Fruit fly (Drosophila melanogaster): ENCODE measurements around the gene p.

Gene p

DNA sequence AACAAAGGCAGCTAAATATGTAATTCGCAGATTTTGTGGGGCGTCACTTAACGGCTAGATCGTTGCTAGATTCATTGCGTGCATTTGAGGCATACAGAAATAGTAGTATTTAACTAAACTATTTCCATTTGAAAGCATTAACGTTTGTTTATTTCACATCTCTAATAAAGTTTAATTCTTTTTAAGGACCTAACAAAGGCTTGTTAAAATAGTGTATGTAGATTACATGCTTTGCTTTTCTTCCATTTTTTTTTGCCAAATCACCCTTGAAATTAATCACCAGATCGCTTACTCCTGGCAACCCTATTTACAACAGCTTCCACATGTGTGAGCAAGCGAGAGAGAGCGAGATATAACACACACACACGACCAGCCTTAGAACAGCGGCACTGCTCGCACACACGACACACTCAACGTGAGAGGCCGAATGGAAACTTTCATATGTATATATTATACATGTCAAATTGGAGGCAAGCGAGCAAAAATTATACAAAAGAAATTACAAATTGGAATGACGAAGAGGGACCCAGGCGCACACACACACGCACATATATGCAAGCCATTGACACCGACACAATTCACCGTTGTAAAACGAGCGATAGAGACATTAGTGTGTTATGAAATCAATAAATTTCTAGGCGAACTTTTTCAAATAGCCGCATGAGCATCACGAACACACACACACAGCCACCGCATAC, 11.1 kb downstream of the p start (continued):
- TF ChIP-seq Ets97D (GFP tag; optimal IDR thresholded peaks at IDR 0.05) (peak; percentile 20), dmrt11E (tag; optimal IDR thresholded peaks at IDR 0.05) (peak; percentile 11), CG12071 (GFP tag; optimal IDR thresholded peaks at IDR 0.05) (no peak), Drgx (GFP tag; IDR thresholded peaks at IDR 0.05) (peak; percentile 63), dan (GFP tag; IDR thresholded peaks at IDR 0.05) (no peak), CG8359 (GFP tag; optimal IDR thresholded peaks at IDR 0.05; ENCODE audit: borderline replicate concordance) (no peak), Gsc (GFP tag; IDR thresholded peaks at IDR 0.05) (no peak), H2.0 (GFP tag; IDR thresholded peaks at IDR 0.05) (no peak), ind (GFP tag; optimal IDR thresholded peaks at IDR 0.05) (peak; percentile 23), CG9437 (GFP tag; optimal IDR thresholded peaks at IDR 0.05) (peak; percentile 3), CG14667 (GFP tag; IDR thresholded peaks at IDR 0.05) (peak; percentile 27; the same call in 1 of the 2 replicates), HHEX (GFP tag; optimal IDR thresholded peaks at IDR 0.05) (peak; percentile 69), seq (GFP tag; IDR thresholded peaks at IDR 0.05) (peak; percentile 58; the same call in 1 of the 2 replicates), sob (GFP tag; IDR thresholded peaks at IDR 0.05) (peak; percentile 44), CG11456 (GFP tag; IDR thresholded peaks at IDR 0.05) (peak; percentile 4; the same call in 1 of the 3 replicates), CG10565 (GFP tag; optimal IDR thresholded peaks at IDR 0.05) (no peak), pzg (GFP tag; optimal IDR thresholded peaks at IDR 0.05) (peak; percentile 21), Scr (GFP tag; IDR thresholded peaks at IDR 0.05; ENCODE audit: partially characterized antibody) (peak; percentile 31; the same call in 1 of the 2 replicates), cg (GFP tag; optimal IDR thresholded peaks at IDR 0.05) (peak; percentile 96), CG17568 (GFP tag; optimal IDR thresholded peaks at IDR 0.05) (no peak), twi (tag; optimal IDR thresholded peaks at IDR 0.05) (peak; percentile 73), CG15269 (tag; optimal IDR thresholded peaks at IDR 0.05) (peak; percentile 72), Sox102F (GFP tag; optimal IDR thresholded peaks at IDR 0.05) (peak; percentile 61), CG3726 (GFP tag; IDR thresholded peaks at IDR 0.05) (no peak), sc (optimal IDR thresholded peaks at IDR 0.05) (no peak), sc (GFP tag; optimal IDR thresholded peaks at IDR 0.05) (no peak), CG6689 (GFP tag; IDR thresholded peaks at IDR 0.05) (peak; percentile 69), trh (GFP tag; optimal IDR thresholded peaks at IDR 0.05) (peak; percentile 4), Hmx (GFP tag; optimal IDR thresholded peaks at IDR 0.05) (no peak), CG3281 (GFP tag; optimal IDR thresholded peaks at IDR 0.05) (peak; percentile 74), ato (GFP tag; IDR thresholded peaks at IDR 0.05; ENCODE audit: partially characterized antibody) (0 out of 2 replicates have a peak, but pooled peaks have one; percentile 23), fd64A (GFP tag; optimal IDR thresholded peaks at IDR 0.05) (peak; percentile 29), tin (GFP tag; optimal IDR thresholded peaks at IDR 0.05) (peak; percentile 16), sens (GFP tag) (peak; percentile 92), CG18262 (tag; optimal IDR thresholded peaks at IDR 0.05) (peak; percentile 27), Awh (GFP tag; IDR thresholded peaks at IDR 0.05) (peak; percentile 47; the same call in 1 of the 2 replicates), HmgZ (tag; optimal IDR thresholded peaks at IDR 0.05) (peak; percentile 67), CG16863 (GFP tag; optimal IDR thresholded peaks at IDR 0.05) (no peak), Xrp1 (GFP tag; IDR thresholded peaks at IDR 0.05) (peak; percentile 42), CG7745 (tag; optimal IDR thresholded peaks at IDR 0.05) (no peak), gce (GFP tag; IDR thresholded peaks at IDR 0.05) (peak; percentile 55; the same call in 1 of the 3 replicates), CG14441 (GFP tag; IDR thresholded peaks at IDR 0.05) (peak; percentile 65), CG4404 (GFP tag; IDR thresholded peaks at IDR 0.05) (no peak), gsb-n (tag; optimal IDR thresholded peaks at IDR 0.05) (peak; percentile 55), sisA (GFP tag; IDR thresholded peaks at IDR 0.05) (peak; percentile 40), ken (GFP tag; IDR thresholded peaks at IDR 0.05) (0 out of 3 replicates have a peak, but pooled peaks have one; percentile 18), HLH3B (GFP tag; IDR thresholded peaks at IDR 0.05) (peak; percentile 61; the same call in 1 of the 2 replicates), slp2 (GFP tag; optimal IDR thresholded peaks at IDR 0.05) (no peak), da (GFP tag; optimal IDR thresholded peaks at IDR 0.05) (no peak), otp (GFP tag; IDR thresholded peaks at IDR 0.05) (peak; percentile 37; the same call in 1 of the 3 replicates)

Data from whole organism, embryonic.